Fruit fly (Drosophila melanogaster) whole organism, embryonic: ENCODE results near the gene CG11294.
A peak's percentile ranks its signal among the peaks of the same experiment; 100 is the strongest.

Source experiments
- Asciz ChIP-seq: fragments of 200-800 bp; sonication (Bioruptor generic); optimal IDR thresholded peaks from 2 replicates; lab custom pipeline; 2017; ENCODE audit warnings: missing biosample characterization, mild to moderate bottlenecking, missing genetic modification characterization, missing genetic modification reagents
- Atf-2 ChIP-seq: fragments of 200-800 bp; sonication (Bioruptor generic); optimal IDR thresholded peaks from 2 replicates; lab custom pipeline; 2016; ENCODE audit warnings: missing biosample characterization, missing genetic modification characterization
- B-H2 ChIP-seq: fragments of 200-800 bp; sonication (Bioruptor generic); optimal IDR thresholded peaks from 2 replicates; lab custom pipeline; 2018; ENCODE audit warnings: missing biosample characterization, mild to moderate bottlenecking, missing genetic modification characterization
- BEAF-32 ChIP-seq: fragments of 200-800 bp; sonication (Bioruptor generic); optimal IDR thresholded peaks from 3 replicates; lab custom pipeline; 2017; ENCODE audit warnings: missing biosample characterization, missing genetic modification characterization, mild to moderate bottlenecking, moderate library complexity, missing genetic modification reagents
- CG11456 ChIP-seq: fragments of 200-800 bp; sonication (Bioruptor generic); IDR thresholded peaks from 3 replicates; pipeline ENCODE4 v1.3.6; 2022; ENCODE audit warnings: missing biosample characterization, missing genetic modification characterization
- CG12769 ChIP-seq: fragments of 200-800 bp; sonication (Bioruptor generic); optimal IDR thresholded peaks from 2 replicates; lab custom pipeline; 2019; ENCODE audit warnings: missing biosample characterization, mild to moderate bottlenecking, missing genetic modification characterization, moderate library complexity
- CG13424 ChIP-seq: fragments of 200-800 bp; sonication (Bioruptor generic); optimal IDR thresholded peaks from 2 replicates; lab custom pipeline; 2019; ENCODE audit warnings: missing biosample characterization, mild to moderate bottlenecking, missing genetic modification characterization, moderate library complexity
- CG13624 ChIP-seq: fragments of 200-800 bp; sonication (Bioruptor generic); optimal IDR thresholded peaks from 2 replicates; lab custom pipeline; 2016; ENCODE audit warnings: missing biosample characterization, missing genetic modification characterization
- CG16779 ChIP-seq: fragments of 200-800 bp; sonication (Bioruptor generic); IDR thresholded peaks from 2 replicates; pipeline ENCODE4 v1.3.6; 2022; ENCODE audit warnings: missing biosample characterization, missing genetic modification characterization
- CG17359 ChIP-seq: fragments of 200-800 bp; sonication (Bioruptor generic); optimal IDR thresholded peaks from 3 replicates; lab custom pipeline; 2018; ENCODE audit warnings: missing biosample characterization, mild to moderate bottlenecking, missing genetic modification characterization, moderate library complexity
- CG30403 ChIP-seq: fragments of 200-800 bp; sonication (Bioruptor generic); optimal IDR thresholded peaks from 3 replicates; lab custom pipeline; 2016; ENCODE audit warnings: missing biosample characterization, missing genetic modification characterization
- CG32772 ChIP-seq: fragments of 200-800 bp; sonication (Bioruptor generic); IDR thresholded peaks from 2 replicates; pipeline ENCODE4 v1.3.6; 2022; ENCODE audit warnings: missing biosample characterization, missing genetic modification characterization
- CG3726 ChIP-seq: fragments of 200-800 bp; sonication (Bioruptor generic); IDR thresholded peaks from 3 replicates; pipeline ENCODE4, ENCODE4 v1.3.6; 2022; ENCODE audit warnings: missing biosample characterization, missing genetic modification characterization
- CG3838 ChIP-seq: fragments of 200-800 bp; sonication (Bioruptor generic); optimal IDR thresholded peaks from 3 replicates; lab custom pipeline; 2016; ENCODE audit warnings: missing biosample characterization, missing genetic modification characterization
- CG4404 ChIP-seq: fragments of 200-800 bp; sonication (Bioruptor generic); IDR thresholded peaks from 2 replicates; pipeline ENCODE4 v1.3.6; 2022; ENCODE audit warnings: missing biosample characterization, missing genetic modification characterization
- CG4707 ChIP-seq: fragments of 200-800 bp; sonication (Bioruptor generic); optimal IDR thresholded peaks from 2 replicates; lab custom pipeline; 2018; ENCODE audit warnings: missing biosample characterization, mild to moderate bottlenecking, missing genetic modification characterization, moderate library complexity
- CG4820 ChIP-seq: fragments of 200-800 bp; sonication (Bioruptor generic); optimal IDR thresholded peaks from 3 replicates; lab custom pipeline; 2016; ENCODE audit warnings: missing biosample characterization, missing genetic modification characterization
- CG4854 ChIP-seq: fragments of 200-800 bp; sonication (Bioruptor generic); optimal IDR thresholded peaks from 2 replicates; lab custom pipeline; 2016; ENCODE audit warnings: missing biosample characterization, missing genetic modification characterization, inconsistent platforms
- CG8924 ChIP-seq: fragments of 200-800 bp; optimal IDR thresholded peaks from 3 replicates; lab custom pipeline; 2019; ENCODE audit warnings: missing biosample characterization, mild to moderate bottlenecking, missing genetic modification characterization, moderate library complexity
- CG9609 ChIP-seq: fragments of 200-800 bp; sonication (Bioruptor generic); optimal IDR thresholded peaks from 3 replicates; lab custom pipeline; 2016; ENCODE audit warnings: missing biosample characterization, missing genetic modification characterization
- CTCF ChIP-seq: fragments of 200-800 bp; sonication (Bioruptor generic); optimal IDR thresholded peaks from 2 replicates; lab custom pipeline; 2017; ENCODE audit warnings: missing biosample characterization, mild to moderate bottlenecking, missing genetic modification characterization, moderate library complexity
- CoRest ChIP-seq: fragments of 200-800 bp; sonication (Bioruptor generic); optimal IDR thresholded peaks from 3 replicates; lab custom pipeline; 2018; ENCODE audit warnings: missing biosample characterization, mild to moderate bottlenecking, missing genetic modification characterization, moderate library complexity
- Dp ChIP-seq: fragments of 200-800 bp; sonication (Bioruptor generic); optimal IDR thresholded peaks from 2 replicates; lab custom pipeline; 2018; ENCODE audit warnings: missing biosample characterization, mild to moderate bottlenecking, missing genetic modification characterization, moderate library complexity
- HmgD ChIP-seq: fragments of 200-800 bp; sonication (Bioruptor generic); optimal IDR thresholded peaks from 3 replicates; lab custom pipeline; 2016; ENCODE audit warnings: missing biosample characterization, missing genetic modification characterization
- Hr78 ChIP-seq, 2 experiments: fragments of 200-800 bp in 1 of 2; fragments of >200 bp in 1 of 2; sonication (Bioruptor generic) in 1 of 2; optimal IDR thresholded peaks; 2 replicates each; lab custom pipeline; 2017 to 2019; ENCODE audit warnings: missing biosample characterization in 2 of 2, missing genetic modification characterization in 2 of 2, mild to moderate bottlenecking in 1 of 2, moderate library complexity in 1 of 2
- Lim3 ChIP-seq: fragments of 200-800 bp; sonication (Bioruptor generic); IDR thresholded peaks from 2 replicates; pipeline ENCODE4 v1.3.6; 2022; ENCODE audit warnings: missing biosample characterization, missing genetic modification characterization
- Trl ChIP-seq, 3 experiments: fragments of >200 bp in 2 of 3; fragments of 200-800 bp in 1 of 3; sonication (Bioruptor generic) in 1 of 3; optimal IDR thresholded peaks; 2 replicates in 1 of 3; 3 replicates in 2 of 3; lab custom pipeline; 2016 to 2017; ENCODE audit warnings: missing biosample characterization in 1 of 3, missing genetic modification characterization in 1 of 3
- cad ChIP-seq: fragments of >200 bp; optimal IDR thresholded peaks from 2 replicates; lab custom pipeline; 2017; ENCODE audit warnings: missing biosample characterization, missing genetic modification characterization
- chinmo ChIP-seq: fragments of 200-800 bp; sonication (Bioruptor generic); IDR thresholded peaks from 4 replicates; pipeline ENCODE4 v1.3.6; 2022; ENCODE audit warnings: missing biosample characterization, missing genetic modification characterization; ENCODE audit not compliant: partially characterized antibody
- eve ChIP-seq, 2 experiments: fragments of >200 bp; optimal IDR thresholded peaks; 2 replicates each; lab custom pipeline; 2017; ENCODE audit warnings: missing biosample characterization in 2 of 2, missing genetic modification characterization in 2 of 2
- grn ChIP-seq: fragments of 200-800 bp; sonication (Bioruptor generic); optimal IDR thresholded peaks from 3 replicates; lab custom pipeline; 2017; ENCODE audit warnings: missing biosample characterization, missing genetic modification characterization
- ham ChIP-seq: fragments of 200-800 bp; sonication (Bioruptor generic); IDR thresholded peaks from 2 replicates; pipeline ENCODE4 v1.3.6; 2022; ENCODE audit warnings: missing biosample characterization, missing genetic modification characterization
- jigr1 ChIP-seq: fragments of 200-800 bp; sonication (Bioruptor generic); IDR thresholded peaks from 3 replicates; pipeline ENCODE4 v1.3.6; 2022; ENCODE audit warnings: missing biosample characterization, missing genetic modification characterization
- nerfin-2 ChIP-seq: fragments of 200-800 bp; sonication (Bioruptor generic); IDR thresholded peaks from 2 replicates; pipeline ENCODE4 v1.3.6; 2022; ENCODE audit warnings: missing biosample characterization, missing genetic modification characterization; ENCODE audit not compliant: partially characterized antibody
- oc ChIP-seq: fragments of 200-800 bp; sonication (Bioruptor generic); optimal IDR thresholded peaks from 2 replicates; lab custom pipeline; 2018; ENCODE audit warnings: missing biosample characterization, mild to moderate bottlenecking, missing genetic modification characterization, moderate library complexity
- pros ChIP-seq: fragments of 200-800 bp; sonication (Bioruptor generic); optimal IDR thresholded peaks from 3 replicates; lab custom pipeline; 2019; ENCODE audit warnings: missing biosample characterization, mild to moderate bottlenecking, missing genetic modification characterization, moderate library complexity
- sc ChIP-seq, 3 experiments: fragments of >200 bp in 2 of 3; fragments of 200-800 bp in 1 of 3; sonication (Bioruptor generic) in 1 of 3; optimal IDR thresholded peaks; 2 replicates in 2 of 3; 3 replicates in 1 of 3; lab custom pipeline; 2017; ENCODE audit warnings: mild to moderate bottlenecking in 1 of 3, missing biosample characterization in 1 of 3, missing genetic modification characterization in 1 of 3, missing genetic modification reagents in 1 of 3
- slbo ChIP-seq: fragments of 200-800 bp; sonication (Bioruptor generic); IDR thresholded peaks from 2 replicates; pipeline ENCODE4 v1.3.6; 2022; ENCODE audit warnings: missing biosample characterization, missing genetic modification characterization
- slp2 ChIP-seq: fragments of 200-800 bp; sonication (Bioruptor generic); optimal IDR thresholded peaks from 2 replicates; lab custom pipeline; 2016; ENCODE audit warnings: missing biosample characterization, missing genetic modification characterization
- sob ChIP-seq: fragments of 200-800 bp; sonication (Bioruptor generic); IDR thresholded peaks from 2 replicates; pipeline ENCODE4 v1.3.6; 2022; ENCODE audit warnings: missing biosample characterization, missing genetic modification characterization
- tna ChIP-seq: fragments of 200-800 bp; sonication (Bioruptor generic); IDR thresholded peaks from 2 replicates; pipeline ENCODE4 v1.3.6; 2022; ENCODE audit warnings: missing biosample characterization, missing genetic modification characterization; ENCODE audit not compliant: partially characterized antibody
- vnd ChIP-seq: fragments of 200-800 bp; sonication (Bioruptor generic); IDR thresholded peaks from 3 replicates; pipeline ENCODE4 v1.3.6; 2022; ENCODE audit warnings: missing biosample characterization, missing genetic modification characterization; ENCODE audit not compliant: partially characterized antibody
- zen ChIP-seq: fragments of 200-800 bp; sonication (Bioruptor generic); optimal IDR thresholded peaks from 3 replicates; lab custom pipeline; 2018; ENCODE audit warnings: missing biosample characterization, mild to moderate bottlenecking, missing genetic modification characterization, moderate library complexity
- zen2 ChIP-seq: fragments of 200-800 bp; sonication (Bioruptor generic); IDR thresholded peaks from 3 replicates; pipeline ENCODE4 v1.3.6; 2022; ENCODE audit warnings: missing biosample characterization, missing genetic modification characterization; ENCODE audit not compliant: partially characterized antibody
- zf30C ChIP-seq: fragments of 200-800 bp; sonication (Bioruptor generic); optimal IDR thresholded peaks from 3 replicates; lab custom pipeline; 2018; ENCODE audit warnings: missing biosample characterization, mild to moderate bottlenecking, missing genetic modification characterization
- zfh2 ChIP-seq: fragments of 200-800 bp; sonication (Bioruptor generic); optimal IDR thresholded peaks from 2 replicates; lab custom pipeline; 2016; ENCODE audit warnings: missing biosample characterization, missing genetic modification characterization

CG11294 gene

DNA sequence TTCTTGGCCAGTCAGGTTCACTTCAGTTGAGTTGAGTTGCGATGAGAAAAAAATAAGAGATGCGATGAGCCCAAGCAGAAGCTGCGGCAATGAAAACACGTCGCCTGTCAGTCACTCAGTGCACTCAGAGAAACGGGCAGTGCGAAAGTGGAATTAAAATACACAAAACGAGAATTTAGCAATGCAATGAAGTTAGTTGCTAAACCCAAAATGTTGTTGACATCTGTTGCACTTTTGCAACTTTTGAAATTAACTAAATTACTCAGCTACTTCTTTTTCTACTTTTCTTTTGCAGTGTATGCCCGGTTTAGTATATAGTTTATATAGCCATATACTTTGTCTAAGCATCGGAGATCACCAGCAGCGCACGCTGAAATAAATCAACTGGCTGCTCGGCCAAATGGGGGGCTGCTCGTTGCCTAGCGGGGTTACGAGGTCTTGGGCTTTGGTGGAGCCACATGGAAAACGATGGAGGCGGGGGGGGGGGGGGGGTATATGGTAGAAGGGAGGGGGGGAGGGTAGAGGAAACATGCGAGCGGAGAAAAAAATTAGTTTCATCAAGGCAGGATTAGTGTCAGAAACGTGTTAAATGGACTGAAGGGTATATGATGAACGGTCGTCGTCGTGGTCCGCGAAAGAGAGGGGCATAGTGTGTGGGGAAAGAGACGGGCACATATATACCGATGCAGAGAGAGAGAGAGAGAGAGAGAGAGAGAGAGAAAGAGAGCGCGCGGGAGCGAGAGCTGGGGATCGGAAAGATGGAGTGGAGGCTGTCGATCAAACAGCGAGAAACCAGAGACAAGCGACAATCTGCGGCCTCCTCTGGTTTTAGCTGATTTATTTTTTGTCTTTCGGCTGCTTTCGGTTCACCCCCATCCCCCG, 36.6 kb downstream of the CG11294 start (continued):
- no peak for TF ChIP-seq B-H2
- TF ChIP-seq chinmo (GFP tag; lab: Robert Waterston, UW), result no peak
- no peak for TF ChIP-seq CTCF (GFP tag; lab: Kevin White, UChicago)
- TF ChIP-seq CG13624 (GFP tag; lab: Kevin White, UChicago), result peak; percentile 36
- TF ChIP-seq CoRest (tag; lab: Kevin White, UChicago), result peak; percentile 77
- TF ChIP-seq sob (GFP tag; lab: Robert Waterston, UW), result peak; percentile 47; the same call in 1 of the 2 replicates
- no peak for TF ChIP-seq slbo (GFP tag; lab: Robert Waterston, UW)
- peak; percentile 64 for TF ChIP-seq slp2 (GFP tag; lab: Kevin White, UChicago)
- TF ChIP-seq Dp (GFP tag; lab: Kevin White, UChicago), result no peak
- TF ChIP-seq CG32772 (GFP tag; lab: Robert Waterston, UW), result peak; percentile 60
- TF ChIP-seq CG3726 (GFP tag; lab: Robert Waterston, UW), result no peak
- peak; percentile 3 for TF ChIP-seq HmgD (GFP tag; lab: Kevin White, UChicago)
- peak; percentile 40 for TF ChIP-seq Atf-2 (GFP tag; lab: Kevin White, UChicago)
- TF ChIP-seq Lim3 (GFP tag; lab: Robert Waterston, UW), result no peak
- peak; percentile 57 for TF ChIP-seq Asciz

DNA sequence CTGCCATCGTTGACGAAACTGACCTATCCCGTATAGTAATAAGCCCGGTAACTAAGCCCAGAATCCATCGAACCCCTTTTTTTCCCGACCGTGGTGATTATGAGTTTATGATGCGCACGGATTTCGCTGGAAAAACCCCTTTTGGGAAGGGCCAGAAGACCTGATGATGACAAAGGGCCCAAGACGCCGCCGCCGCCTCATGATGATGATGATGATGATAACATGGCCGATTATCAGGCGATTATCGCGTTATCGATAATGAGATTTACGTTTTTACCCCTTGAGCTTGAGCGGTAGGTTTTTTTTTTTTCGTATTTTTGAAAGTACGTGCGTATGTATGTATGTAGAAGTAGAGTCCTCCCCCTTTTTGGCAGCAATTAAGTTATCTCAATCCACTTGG, 38.2 kb downstream of the CG11294 start:
- TF ChIP-seq CG4820 (GFP tag; lab: Kevin White, UChicago) (no peak), CG8924 (no peak), tna (GFP tag; lab: Robert Waterston, UW) (no peak), ham (GFP tag; lab: Robert Waterston, UW) (no peak), zen2 (GFP tag; lab: Robert Waterston, UW) (no peak), oc (tag; lab: Kevin White, UChicago) (peak; percentile 90), Hr78 (GFP tag; optimal IDR thresholded peaks at IDR 0.05; lab: Kevin White, UChicago) (no peak), BEAF-32 (no peak), Lim3 (GFP tag; lab: Robert Waterston, UW) (no peak), zfh2 (no peak), CG4707 (GFP tag; lab: Kevin White, UChicago) (no peak), jigr1 (GFP tag; lab: Robert Waterston, UW) (no peak), CG4404 (no peak), pros (GFP tag; lab: Kevin White, UChicago) (peak; percentile 66), CG11456 (GFP tag; lab: Robert Waterston, UW) (no peak), CG3838 (GFP tag; lab: Kevin White, UChicago) (no peak), zen (tag; lab: Kevin White, UChicago) (peak; percentile 35), CG16779 (GFP tag; lab: Robert Waterston, UW) (no peak), cad (peak; percentile 66), CG4854 (no peak), grn (GFP tag; lab: Kevin White, UChicago) (peak; percentile 68), CG17359 (tag; lab: Kevin White, UChicago) (no peak)

DNA sequence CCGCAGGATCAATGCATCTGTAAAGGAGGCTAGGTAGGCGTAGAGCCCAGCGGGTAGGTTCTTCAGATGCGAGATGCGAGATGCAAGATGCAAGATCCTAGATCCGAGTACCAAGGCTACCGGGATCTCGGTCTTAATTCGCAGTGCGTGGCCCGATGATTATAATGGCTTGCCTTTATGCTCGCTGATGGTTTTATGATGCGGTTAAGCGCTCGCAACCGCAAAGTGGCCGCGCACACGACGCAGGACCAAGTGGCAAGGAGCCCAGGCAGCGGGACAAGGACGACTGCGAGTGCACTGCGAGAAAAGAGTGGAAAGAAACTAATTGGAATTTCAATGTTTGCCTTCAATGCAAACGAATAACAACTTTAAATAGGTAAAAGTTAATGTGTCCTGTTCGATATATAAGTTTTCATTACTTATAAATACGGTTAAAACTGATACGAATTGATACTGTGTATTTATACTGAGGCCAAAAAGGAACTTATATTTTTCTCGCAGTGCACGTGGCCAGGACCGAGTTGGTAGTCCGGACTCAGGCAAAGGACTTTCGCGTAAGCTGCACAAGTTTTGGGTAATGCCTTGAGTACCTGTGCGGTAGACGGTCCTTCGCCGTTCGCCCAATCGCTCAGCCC, 39.3 kb downstream of the CG11294 start:
- TF ChIP-seq sc (optimal IDR thresholded peaks at IDR 0.05; lab: Kevin White, UChicago), result no peak
- TF ChIP-seq sc (GFP tag; optimal IDR thresholded peaks at IDR 0.05; lab: Kevin White, UChicago), result no peak
- TF ChIP-seq eve (GFP tag; optimal IDR thresholded peaks at IDR 0.05; lab: Kevin White, UChicago), result peak in 1 of 2 experiments; percentile 32
- no peak for TF ChIP-seq vnd (GFP tag; lab: Robert Waterston, UW)
- no peak for TF ChIP-seq CG9609 (GFP tag; lab: Kevin White, UChicago)
- no peak for TF ChIP-seq CG13424 (tag; lab: Kevin White, UChicago)
- peak; percentile 45 for TF ChIP-seq zf30C (GFP tag; lab: Kevin White, UChicago)
- no peak for TF ChIP-seq CG12769 (tag; lab: Kevin White, UChicago)
- no peak for TF ChIP-seq Trl (optimal IDR thresholded peaks at IDR 0.05; lab: Kevin White, UChicago)
- no peak for TF ChIP-seq Trl (GFP tag; optimal IDR thresholded peaks at IDR 0.05; lab: Kevin White, UChicago)
- no peak for TF ChIP-seq nerfin-2 (GFP tag; lab: Robert Waterston, UW)
- TF ChIP-seq CG30403, result no peak
